Worm (Caenorhabditis elegans) whole organism, L4/young adult: Measurements from ENCODE around the gene trx-2.

Experiments used
- dao-5 ChIP-seq: sonication (generic microtip); optimal IDR thresholded peaks from 2 replicates; lab custom pipeline; 2016; ENCODE audit warnings: missing genotype, missing genetic modification characterization, moderate library complexity, missing compliant biosample characterization
- him-1 ChIP-seq: sonication (generic microtip); optimal IDR thresholded peaks from 2 replicates; lab custom pipeline; 2016; ENCODE audit warnings: missing genotype, missing genetic modification reagents, missing genetic modification characterization, missing compliant biosample characterization

DNA sequence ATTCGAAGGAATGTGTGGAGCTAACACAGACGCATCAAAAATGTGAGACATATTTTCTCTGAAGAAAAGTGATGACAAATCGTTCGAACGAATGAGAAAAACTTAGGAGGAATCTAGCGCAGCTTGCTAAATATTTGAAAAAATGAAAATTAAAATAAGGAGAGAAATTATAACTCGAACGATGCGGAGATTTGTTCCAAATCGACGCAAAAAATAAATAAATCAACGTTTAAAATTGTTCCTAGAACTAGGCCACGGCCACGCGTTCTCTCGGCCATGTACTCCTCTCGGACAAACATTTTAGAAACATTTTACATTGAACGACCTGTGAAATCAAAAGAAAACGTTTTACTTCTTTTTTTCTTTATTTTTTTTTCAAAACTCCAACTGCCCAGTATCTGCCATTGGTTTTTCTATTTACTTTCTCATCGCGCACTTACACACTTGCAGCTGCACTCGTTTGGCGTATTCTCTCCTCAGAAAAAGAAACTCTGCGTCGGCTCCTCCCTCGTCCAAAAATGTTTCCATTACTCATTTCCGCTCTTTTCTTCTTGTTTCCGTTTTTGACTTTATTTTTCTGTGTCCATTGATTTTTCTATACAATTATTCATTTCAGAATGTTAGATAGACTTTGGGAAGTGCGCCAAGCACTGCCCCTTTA, 5.8 kb downstream of the trx-2 start, which contains the start of the genes gna-1 and B0024.13:
- TF ChIP-seq him-1 (tag; lab: Kevin White, UChicago) (no peak), dao-5 (no peak)
